Fruit fly (Drosophila melanogaster) whole organism, embryonic: ENCODE data around the gene Zwilch.

Experiments
- Atf3 ChIP-seq: fragments of 200-800 bp; sonication (Bioruptor generic); optimal IDR thresholded peaks from 3 replicates; lab custom pipeline; 2016; ENCODE audit warnings: missing biosample characterization, missing genetic modification characterization
- Bteb2 ChIP-seq: fragments of 200-800 bp; sonication (Bioruptor generic); optimal IDR thresholded peaks from 2 replicates; lab custom pipeline; 2016; ENCODE audit warnings: missing biosample characterization, missing genetic modification characterization
- CG10267 ChIP-seq: fragments of 200-800 bp; sonication (Bioruptor generic); optimal IDR thresholded peaks from 2 replicates; lab custom pipeline; 2018; ENCODE audit warnings: missing biosample characterization, mild to moderate bottlenecking, missing genetic modification characterization, moderate library complexity
- CG10366 ChIP-seq: fragments of 200-800 bp; sonication (Bioruptor generic); IDR thresholded peaks from 2 replicates; pipeline ENCODE4 v1.3.6; 2022; ENCODE audit warnings: missing biosample characterization, missing genetic modification characterization
- CG10979 ChIP-seq: fragments of 200-800 bp; sonication (Bioruptor generic); optimal IDR thresholded peaks from 2 replicates; lab custom pipeline; 2018; ENCODE audit warnings: missing biosample characterization, mild to moderate bottlenecking, missing genetic modification characterization, moderate library complexity
- CG11247 ChIP-seq: fragments of 200-800 bp; sonication (Bioruptor generic); IDR thresholded peaks from 2 replicates; pipeline ENCODE4 v1.3.6; 2022; ENCODE audit warnings: missing biosample characterization, missing genetic modification characterization
- CG11560 ChIP-seq: fragments of 200-800 bp; sonication (Bioruptor generic); IDR thresholded peaks from 3 replicates; pipeline ENCODE4 v1.3.6; 2022; ENCODE audit warnings: missing biosample characterization, missing genetic modification characterization
- CG12236 ChIP-seq: fragments of 200-800 bp; sonication (Bioruptor generic); optimal IDR thresholded peaks from 2 replicates; lab custom pipeline; 2016; ENCODE audit warnings: missing biosample characterization, missing genetic modification characterization
- CG13296 ChIP-seq: fragments of 200-800 bp; sonication (Bioruptor generic); optimal IDR thresholded peaks from 3 replicates; lab custom pipeline; 2018; ENCODE audit warnings: missing biosample characterization, mild to moderate bottlenecking, missing genetic modification characterization
- CG14667 ChIP-seq: fragments of 200-800 bp; sonication (Bioruptor generic); IDR thresholded peaks from 2 replicates; pipeline ENCODE4 v1.3.6; 2022; ENCODE audit warnings: missing biosample characterization, missing genetic modification characterization
- CG2712 ChIP-seq: fragments of 200-800 bp; optimal IDR thresholded peaks from 3 replicates; lab custom pipeline; 2019; ENCODE audit warnings: missing biosample characterization, mild to moderate bottlenecking, missing genetic modification characterization, moderate library complexity
- CG3281 ChIP-seq: fragments of 200-800 bp; sonication (Bioruptor generic); optimal IDR thresholded peaks from 3 replicates; lab custom pipeline; 2017; ENCODE audit warnings: missing biosample characterization, mild to moderate bottlenecking, missing genetic modification characterization
- CG4730 ChIP-seq: fragments of 200-800 bp; sonication (Bioruptor generic); IDR thresholded peaks from 2 replicates; pipeline ENCODE4 v1.3.6; 2022; ENCODE audit warnings: missing biosample characterization, missing genetic modification characterization
- CG6272 ChIP-seq: fragments of 200-800 bp; sonication (Bioruptor generic); IDR thresholded peaks from 2 replicates; pipeline ENCODE4 v1.3.6; 2022; ENCODE audit warnings: missing biosample characterization, missing genetic modification characterization
- CG6683 ChIP-seq: fragments of 200-800 bp; sonication (Bioruptor generic); optimal IDR thresholded peaks from 2 replicates; lab custom pipeline; 2017; ENCODE audit warnings: missing biosample characterization, mild to moderate bottlenecking, missing genetic modification characterization, missing genetic modification reagents
- CG7372 ChIP-seq: fragments of 200-800 bp; sonication (Bioruptor generic); IDR thresholded peaks from 2 replicates; pipeline ENCODE4 v1.3.6; 2022; ENCODE audit warnings: missing biosample characterization, missing genetic modification characterization
- CG7786 ChIP-seq: fragments of 200-800 bp; sonication (Bioruptor generic); optimal IDR thresholded peaks from 2 replicates; lab custom pipeline; 2016; ENCODE audit warnings: missing biosample characterization, missing genetic modification characterization
- CG8290 ChIP-seq, 3 experiments: fragments of 200-800 bp; sonication (Bioruptor generic); optimal IDR thresholded peaks; 2 replicates each; lab custom pipeline; 2016 to 2019; ENCODE audit warnings: missing biosample characterization in 3 of 3, missing genetic modification characterization in 3 of 3, mild to moderate bottlenecking in 2 of 3, moderate library complexity in 1 of 3
- CG9437 ChIP-seq: fragments of 200-800 bp; sonication (Bioruptor generic); optimal IDR thresholded peaks from 2 replicates; lab custom pipeline; 2018; ENCODE audit warnings: missing biosample characterization, mild to moderate bottlenecking, missing genetic modification characterization
- CG9609 ChIP-seq: fragments of 200-800 bp; sonication (Bioruptor generic); optimal IDR thresholded peaks from 3 replicates; lab custom pipeline; 2016; ENCODE audit warnings: missing biosample characterization, missing genetic modification characterization
- CG9817 ChIP-seq: fragments of 200-800 bp; sonication (Bioruptor generic); optimal IDR thresholded peaks from 2 replicates; lab custom pipeline; 2018; ENCODE audit warnings: missing biosample characterization, mild to moderate bottlenecking, missing genetic modification characterization, moderate library complexity
- CrebB ChIP-seq: fragments of 200-800 bp; sonication (Bioruptor generic); optimal IDR thresholded peaks from 3 replicates; lab custom pipeline; 2018; ENCODE audit warnings: missing biosample characterization, mild to moderate bottlenecking, missing genetic modification characterization
- Ets65A ChIP-seq: fragments of 200-800 bp; sonication (Bioruptor generic); peaks from one replicate; lab custom pipeline; 2016; ENCODE audit warnings: missing biosample characterization, missing genetic modification characterization
- Ets97D ChIP-seq: fragments of 200-800 bp; sonication (Bioruptor generic); optimal IDR thresholded peaks from 3 replicates; lab custom pipeline; 2016; ENCODE audit warnings: missing biosample characterization, missing genetic modification characterization
- HLH4C ChIP-seq: fragments of 200-800 bp; sonication (Bioruptor generic); IDR thresholded peaks from 3 replicates; pipeline ENCODE4 v1.3.6; 2022; ENCODE audit warnings: missing biosample characterization, missing genetic modification characterization; ENCODE audit not compliant: partially characterized antibody
- HLHmδ ChIP-seq: fragments of 200-800 bp; sonication (Bioruptor generic); optimal IDR thresholded peaks from 2 replicates; lab custom pipeline; 2018; ENCODE audit warnings: missing biosample characterization, mild to moderate bottlenecking, missing genetic modification characterization, moderate library complexity
- Med ChIP-seq: fragments of 200-800 bp; sonication (Bioruptor generic); peaks from one replicate; lab custom pipeline; 2016; ENCODE audit warnings: missing biosample characterization, missing genetic modification characterization, mild to moderate bottlenecking, inconsistent platforms, moderate library complexity
- Oaz ChIP-seq: fragments of 200-800 bp; sonication (Bioruptor generic); IDR thresholded peaks from 2 replicates; pipeline ENCODE4 v1.3.6; 2022; ENCODE audit warnings: missing biosample characterization, missing genetic modification characterization
- Sox100B ChIP-seq: fragments of 200-800 bp; sonication (Bioruptor generic); optimal IDR thresholded peaks from 3 replicates; lab custom pipeline; 2018; ENCODE audit warnings: missing biosample characterization, mild to moderate bottlenecking, missing genetic modification characterization
- Spps ChIP-seq: fragments of 200-800 bp; sonication (Bioruptor generic); optimal IDR thresholded peaks from 2 replicates; lab custom pipeline; 2018; ENCODE audit warnings: missing biosample characterization, mild to moderate bottlenecking, missing genetic modification characterization
- Xbp1 ChIP-seq: fragments of 200-800 bp; sonication (Bioruptor generic); optimal IDR thresholded peaks from 3 replicates; lab custom pipeline; 2016; ENCODE audit warnings: missing biosample characterization, mild to moderate bottlenecking, missing genetic modification characterization
- Xrp1 ChIP-seq: fragments of 200-800 bp; sonication (Bioruptor generic); IDR thresholded peaks from 2 replicates; pipeline ENCODE4 v1.3.6; 2022; ENCODE audit warnings: missing biosample characterization, missing genetic modification characterization
- YL-1 ChIP-seq: fragments of 200-800 bp; sonication (Bioruptor generic); optimal IDR thresholded peaks from 3 replicates; lab custom pipeline; 2017; ENCODE audit warnings: missing biosample characterization, mild to moderate bottlenecking, missing genetic modification characterization
- crol ChIP-seq: fragments of 200-800 bp; sonication (Bioruptor generic); IDR thresholded peaks from 2 replicates; pipeline ENCODE4 v1.3.6; 2022; ENCODE audit warnings: missing biosample characterization, missing genetic modification characterization
- disco-r ChIP-seq: fragments of 200-800 bp; sonication (Bioruptor generic); optimal IDR thresholded peaks from 2 replicates; lab custom pipeline; 2016; ENCODE audit warnings: missing biosample characterization, missing genetic modification characterization
- fd64A ChIP-seq: fragments of 200-800 bp; sonication (Bioruptor generic); optimal IDR thresholded peaks from 3 replicates; lab custom pipeline; 2018; ENCODE audit warnings: missing biosample characterization, mild to moderate bottlenecking, missing genetic modification characterization
- gfzf ChIP-seq: fragments of 200-800 bp; sonication (Bioruptor generic); optimal IDR thresholded peaks from 2 replicates; lab custom pipeline; 2016; ENCODE audit warnings: missing biosample characterization, mild to moderate bottlenecking, missing genetic modification characterization, moderate library complexity
- h ChIP-seq: fragments of >200 bp; optimal IDR thresholded peaks from 2 replicates; lab custom pipeline; 2017
- insv ChIP-seq, 2 experiments: fragments of 200-800 bp; sonication (Bioruptor generic); optimal IDR thresholded peaks; 3 replicates each; lab custom pipeline; 2016 to 2018; ENCODE audit warnings: missing biosample characterization in 2 of 2, missing genetic modification characterization in 2 of 2
- lbe ChIP-seq: fragments of 200-800 bp; sonication (Bioruptor generic); optimal IDR thresholded peaks from 2 replicates; lab custom pipeline; 2016; ENCODE audit warnings: missing biosample characterization, mild to moderate bottlenecking, missing genetic modification characterization
- mam ChIP-seq: fragments of 200-800 bp; sonication (Bioruptor generic); optimal IDR thresholded peaks from 3 replicates; lab custom pipeline; 2016; ENCODE audit warnings: missing biosample characterization, missing genetic modification characterization
- nau ChIP-seq: fragments of 200-800 bp; sonication (Bioruptor generic); optimal IDR thresholded peaks from 3 replicates; lab custom pipeline; 2017; ENCODE audit warnings: missing biosample characterization, mild to moderate bottlenecking, missing genetic modification characterization, missing genetic modification reagents
- nom ChIP-seq: fragments of 200-800 bp; sonication (Bioruptor generic); optimal IDR thresholded peaks from 2 replicates; lab custom pipeline; 2017; ENCODE audit warnings: missing biosample characterization, missing genetic modification characterization, mild to moderate bottlenecking, moderate library complexity, missing genetic modification reagents
- pnt ChIP-seq: fragments of 200-800 bp; sonication (Bioruptor generic); optimal IDR thresholded peaks from 3 replicates; lab custom pipeline; 2016; ENCODE audit warnings: missing biosample characterization, missing genetic modification characterization
- sd ChIP-seq: fragments of 200-800 bp; sonication (Bioruptor generic); optimal IDR thresholded peaks from 3 replicates; lab custom pipeline; 2018; ENCODE audit warnings: missing biosample characterization, mild to moderate bottlenecking, missing genetic modification characterization, moderate library complexity
- seq ChIP-seq: fragments of 200-800 bp; sonication (Bioruptor generic); IDR thresholded peaks from 2 replicates; pipeline ENCODE4 v1.3.6; 2022; ENCODE audit warnings: missing biosample characterization, missing genetic modification characterization
- sob ChIP-seq: fragments of 200-800 bp; sonication (Bioruptor generic); IDR thresholded peaks from 2 replicates; pipeline ENCODE4 v1.3.6; 2022; ENCODE audit warnings: missing biosample characterization, missing genetic modification characterization
- zen2 ChIP-seq: fragments of 200-800 bp; sonication (Bioruptor generic); IDR thresholded peaks from 3 replicates; pipeline ENCODE4 v1.3.6; 2022; ENCODE audit warnings: missing biosample characterization, missing genetic modification characterization; ENCODE audit not compliant: partially characterized antibody
- zf30C ChIP-seq: fragments of 200-800 bp; sonication (Bioruptor generic); optimal IDR thresholded peaks from 3 replicates; lab custom pipeline; 2018; ENCODE audit warnings: missing biosample characterization, mild to moderate bottlenecking, missing genetic modification characterization

Gene Zwilch

dm6 chr3R:31252093-31252962 is 39.2 kb upstream of the Zwilch start, which contains the start of the genes qless and mRpL32 (continued):
- TF ChIP-seq nom (GFP tag; lab: Kevin White, UChicago) (no peak), CrebB (tag; lab: Kevin White, UChicago) (no peak), Oaz (GFP tag; lab: Robert Waterston, UW) (no peak), sob (peak; percentile 78), CG10366 (GFP tag; lab: Robert Waterston, UW) (peak; percentile 60), CG4730 (GFP tag; lab: Robert Waterston, UW) (peak; percentile 76), disco-r (GFP tag; lab: Kevin White, UChicago) (no peak), CG2712 (tag; lab: Kevin White, UChicago) (peak; percentile 85), Ets97D (GFP tag; lab: Kevin White, UChicago) (peak; percentile 42), CG12236 (no peak), CG10979 (peak; percentile 22), h (no peak), gfzf (GFP tag; lab: Kevin White, UChicago) (peak; percentile 49), CG11560 (tag; lab: Robert Waterston, UW) (peak; percentile 27; the same call in 1 of the 3 replicates), zen2 (GFP tag; lab: Robert Waterston, UW) (no peak; the same call in 2 of the 3 replicates), CG9817 (tag; lab: Kevin White, UChicago) (peak; percentile 33), CG8290 (GFP tag; optimal IDR thresholded peaks at IDR 0.05; lab: Kevin White, UChicago) (peak; percentile 29), CG8290 (tag; optimal IDR thresholded peaks at IDR 0.05; lab: Kevin White, UChicago) (no peak), Spps (tag; lab: Kevin White, UChicago) (peak; percentile 26), sd (tag; lab: Kevin White, UChicago) (no peak), Med (peak; percentile 94), CG14667 (peak; percentile 22; the same call in 1 of the 2 replicates), pnt (GFP tag; lab: Kevin White, UChicago) (peak; percentile 39), fd64A (GFP tag; lab: Kevin White, UChicago) (no peak), CG7372 (GFP tag; lab: Robert Waterston, UW) (peak; percentile 79), insv (GFP tag; optimal IDR thresholded peaks at IDR 0.05; lab: Kevin White, UChicago) (no peak), lbe (GFP tag; lab: Kevin White, UChicago) (peak; percentile 67), CG11247 (GFP tag; lab: Robert Waterston, UW) (peak; percentile 82), YL-1 (GFP tag; lab: Kevin White, UChicago) (peak; percentile 40), nau (peak; percentile 72), Ets65A (peak; percentile 95), Sox100B (GFP tag; lab: Kevin White, UChicago) (peak; percentile 46), Xrp1 (GFP tag; lab: Robert Waterston, UW) (peak; percentile 91), CG9437 (GFP tag; lab: Kevin White, UChicago) (peak; percentile 100), HLHmδ (GFP tag; lab: Kevin White, UChicago) (peak; percentile 2), CG6683 (GFP tag; lab: Kevin White, UChicago) (no peak), HLH4C (GFP tag; lab: Robert Waterston, UW) (peak; percentile 66), CG10267 (tag; lab: Kevin White, UChicago) (peak; percentile 51), CG6272 (GFP tag; lab: Robert Waterston, UW) (peak; percentile 79), CG9609 (GFP tag; lab: Kevin White, UChicago) (peak; percentile 26), CG7786 (GFP tag; lab: Kevin White, UChicago) (no peak), Atf3 (peak; percentile 3), CG3281 (GFP tag; lab: Kevin White, UChicago) (peak; percentile 42), crol (no peak), seq (GFP tag; lab: Robert Waterston, UW) (no peak), CG13296 (GFP tag; lab: Kevin White, UChicago) (peak; percentile 49), Bteb2 (peak; percentile 28), zf30C (no peak), mam (GFP tag; lab: Kevin White, UChicago) (peak; percentile 78), Xbp1 (GFP tag; lab: Kevin White, UChicago) (peak; percentile 48)
